Fruit fly (Drosophila melanogaster) whole organism, larva: ENCODE data around the gene Hasp.

ENCODE experiments used
- noc ChIP-seq: fragments of 200-800 bp; sonication (Bioruptor generic); optimal IDR thresholded peaks from 3 replicates; lab custom pipeline; 2019; ENCODE audit warnings: missing biosample characterization, mild to moderate bottlenecking, missing genetic modification characterization, moderate library complexity

Hasp gene

dm6 chr2L:19528308-19528707 lies 11.3 kb upstream of the Hasp start:
- TF ChIP-seq noc (tag; lab: Kevin White, UChicago), result peak; percentile 100

- no peak for TF ChIP-seq noc (tag; lab: Kevin White, UChicago)
Observed at dm6 chr2L:19526844-19527243, 9.8 kb upstream of the Hasp start.

dm6 chr2L:19526316-19526715 lies 9.3 kb upstream of the Hasp start, which contains the start of the genes Dpm1 and CG10137:
Dpm1 (minus strand) TSS chr2L:19526368.
CG10137 (plus strand) TSS chr2L:19526686.
- TF ChIP-seq noc (tag; lab: Kevin White, UChicago), result no peak

dm6 chr2L:19519611-19520010 lies 2.6 kb upstream of the Hasp start:
- TF ChIP-seq noc (tag; lab: Kevin White, UChicago), result no peak

- no peak for TF ChIP-seq noc (tag; lab: Kevin White, UChicago)
Observed at dm6 chr2L:19518636-19519086, 1.7 kb upstream of the Hasp start, which contains the start of gene CG10132. CG10132 (plus strand) TSS chr2L:19518824.

dm6 chr2L:19516062-19516461 lies 942 bp downstream of the Hasp start:
- TF ChIP-seq noc (tag; lab: Kevin White, UChicago), result no peak

- TF ChIP-seq noc (tag; lab: Kevin White, UChicago), result no peak
Observed at dm6 chr2L:19512184-19512583, 4.8 kb downstream of the Hasp start.

- no peak for TF ChIP-seq noc (tag; lab: Kevin White, UChicago)
Observed at dm6 chr2L:19508361-19508918, 8.6 kb downstream of the Hasp start, which contains the start of gene cyst. cyst (minus strand) TSS chr2L:19508764.

dm6 chr2L:19506323-19506722 lies 10.7 kb downstream of the Hasp start:
- TF ChIP-seq noc (tag; lab: Kevin White, UChicago), result no peak

- no peak for TF ChIP-seq noc (tag; lab: Kevin White, UChicago)
Observed at dm6 chr2L:19497983-19498382, 19.0 kb downstream of the Hasp start, which contains the start of gene Top3alpha. Top3alpha (plus strand) TSS chr2L:19498168.

- peak; percentile 87 for TF ChIP-seq noc (tag; lab: Kevin White, UChicago)
Observed at dm6 chr2L:19492934-19493686, 23.9 kb downstream of the Hasp start, which contains the start of the genes swm and Ctu2. swm (plus strand) TSS chr2L:19493251. Ctu2 (minus strand) TSS chr2L:19493253.

- peak; percentile 80 for TF ChIP-seq noc (tag; lab: Kevin White, UChicago)
Observed at dm6 chr2L:19489997-19490461, 27.0 kb downstream of the Hasp start, which contains the start of the genes CG10194 and CG18094. CG10194 (minus strand) TSS chr2L:19490104. CG18094 (plus strand) TSS chr2L:19490262.

- no peak for TF ChIP-seq noc (tag; lab: Kevin White, UChicago)
Observed at dm6 chr2L:19487190-19487589, 29.8 kb downstream of the Hasp start, which contains the start of gene CG13083. CG13083 (plus strand) TSS chr2L:19487490.

- TF ChIP-seq noc (tag; lab: Kevin White, UChicago), result no peak
Observed at dm6 chr2L:19484539-19484938, 32.5 kb downstream of the Hasp start, which contains the start of the genes CG10195 and CG13084. CG10195 (minus strand) TSS chr2L:19484705. CG13084 (plus strand) TSS chr2L:19484930.

- TF ChIP-seq noc (tag; lab: Kevin White, UChicago), result no peak
Observed at dm6 chr2L:19480406-19481334, 36.3 kb downstream of the Hasp start.
